Fruit fly (Drosophila melanogaster) whole organism, larva: ENCODE data around the gene Cad86C.

Source experiments
- noc ChIP-seq: fragments of 200-800 bp; sonication (Bioruptor generic); optimal IDR thresholded peaks from 3 replicates; lab custom pipeline; 2019; ENCODE audit warnings: missing biosample characterization, mild to moderate bottlenecking, missing genetic modification characterization, moderate library complexity

The Cad86C gene

dm6 chr3R:10893327-10893726 lies 66.4 kb downstream of the Cad86C start, which contains the start of gene CG6621:
TSS of gene CG6621 (minus strand) at chr3R:10893531.
- no peak for TF ChIP-seq noc (tag; lab: Kevin White, UChicago)
